Fruit fly (Drosophila melanogaster) whole organism, pupa: ENCODE results near the gene Pp1-13C.

ENCODE experiments used
- CG10348 ChIP-seq: fragments of 200-800 bp; sonication (Bioruptor generic); IDR thresholded peaks from 2 replicates; pipeline ENCODE4 v1.3.6; 2022; ENCODE audit warnings: missing biosample characterization, missing genetic modification characterization
- CG12605 ChIP-seq: fragments of 200-800 bp; sonication (Bioruptor generic); IDR thresholded peaks from 2 replicates; pipeline ENCODE4 v1.3.6; 2022; ENCODE audit warnings: missing biosample characterization, missing genetic modification characterization
- CG17806 ChIP-seq: fragments of 200-800 bp; sonication (Bioruptor generic); optimal IDR thresholded peaks from 2 replicates; lab custom pipeline; 2018; ENCODE audit warnings: missing biosample characterization, mild to moderate bottlenecking, missing genetic modification characterization, moderate library complexity
- CG4496 ChIP-seq: fragments of 200-800 bp; sonication (Bioruptor generic); IDR thresholded peaks from 3 replicates; pipeline ENCODE4 v1.3.6; 2022; ENCODE audit warnings: missing biosample characterization, missing genetic modification characterization
- CG8301 ChIP-seq: fragments of 200-800 bp; sonication (Bioruptor generic); optimal IDR thresholded peaks from 2 replicates; lab custom pipeline; 2018; ENCODE audit warnings: missing biosample characterization, mild to moderate bottlenecking, missing genetic modification characterization
- EcR ChIP-seq: fragments of 200-800 bp; sonication (Bioruptor generic); optimal IDR thresholded peaks from 3 replicates; lab custom pipeline; 2019; ENCODE audit warnings: missing biosample characterization, missing genetic modification characterization, mild to moderate bottlenecking, moderate library complexity, missing genetic modification reagents
- Pif1A ChIP-seq: fragments of 200-800 bp; sonication (Bioruptor generic); optimal IDR thresholded peaks from 3 replicates; lab custom pipeline; 2016; ENCODE audit warnings: missing biosample characterization, missing genetic modification characterization
- Pif1B ChIP-seq: fragments of 200-800 bp; sonication (Bioruptor generic); optimal IDR thresholded peaks from 3 replicates; lab custom pipeline; 2016; ENCODE audit warnings: missing biosample characterization, missing genetic modification characterization
- gl ChIP-seq: fragments of 200-800 bp; sonication (Bioruptor generic); optimal IDR thresholded peaks from 2 replicates; lab custom pipeline; 2018; ENCODE audit warnings: missing biosample characterization, mild to moderate bottlenecking, missing genetic modification characterization

dm6 chrX:15379014-15379491 is 18.2 kb upstream of the Pp1-13C start, which contains the start of gene acj6:
- TF ChIP-seq EcR (GFP tag; lab: Kevin White, UChicago) (no peak), CG8301 (tag; lab: Kevin White, UChicago) (no peak), gl (no peak), CG10348 (GFP tag; lab: Robert Waterston, UW) (no peak), CG17806 (tag; lab: Kevin White, UChicago) (no peak), CG4496 (GFP tag; lab: Robert Waterston, UW) (no peak), Pif1B (GFP tag; lab: Kevin White, UChicago) (no peak), Pif1A (GFP tag; lab: Kevin White, UChicago) (no peak), CG12605 (no peak)
